Fruit fly (Drosophila melanogaster) whole organism, pupa: ENCODE data around the gene TyrR.

ENCODE experiments used
- CG10348 ChIP-seq: fragments of 200-800 bp; sonication (Bioruptor generic); IDR thresholded peaks from 2 replicates; pipeline ENCODE4 v1.3.6; 2022; ENCODE audit warnings: missing biosample characterization, missing genetic modification characterization
- CG12605 ChIP-seq: fragments of 200-800 bp; sonication (Bioruptor generic); IDR thresholded peaks from 2 replicates; pipeline ENCODE4 v1.3.6; 2022; ENCODE audit warnings: missing biosample characterization, missing genetic modification characterization
- CG13204 ChIP-seq: fragments of 200-800 bp; sonication (Bioruptor generic); optimal IDR thresholded peaks from 2 replicates; lab custom pipeline; 2018; ENCODE audit warnings: missing biosample characterization, mild to moderate bottlenecking, missing genetic modification characterization, moderate library complexity
- CG14655 ChIP-seq: fragments of 200-800 bp; sonication (Bioruptor generic); optimal IDR thresholded peaks from 3 replicates; lab custom pipeline; 2017; ENCODE audit warnings: mild to moderate bottlenecking, missing biosample characterization, missing genetic modification reagents, missing genetic modification characterization
- CG15710 ChIP-seq: fragments of 200-800 bp; sonication (Bioruptor generic); optimal IDR thresholded peaks from 2 replicates; lab custom pipeline; 2018; ENCODE audit warnings: missing biosample characterization, mild to moderate bottlenecking, missing genetic modification characterization, moderate library complexity
- CG17806 ChIP-seq: fragments of 200-800 bp; sonication (Bioruptor generic); optimal IDR thresholded peaks from 2 replicates; lab custom pipeline; 2018; ENCODE audit warnings: missing biosample characterization, mild to moderate bottlenecking, missing genetic modification characterization, moderate library complexity
- CG32121 ChIP-seq: fragments of 200-800 bp; sonication (Bioruptor generic); IDR thresholded peaks from 2 replicates; pipeline ENCODE4 v1.3.6; 2022; ENCODE audit warnings: missing biosample characterization, missing genetic modification characterization
- CG34367 ChIP-seq: fragments of 200-800 bp; sonication (Bioruptor generic); optimal IDR thresholded peaks from 2 replicates; lab custom pipeline; 2018; ENCODE audit warnings: missing biosample characterization, mild to moderate bottlenecking, missing genetic modification characterization
- CG4496 ChIP-seq: fragments of 200-800 bp; sonication (Bioruptor generic); IDR thresholded peaks from 3 replicates; pipeline ENCODE4 v1.3.6; 2022; ENCODE audit warnings: missing biosample characterization, missing genetic modification characterization
- CG8159 ChIP-seq: fragments of 200-800 bp; sonication (Bioruptor generic); optimal IDR thresholded peaks from 3 replicates; lab custom pipeline; 2018; ENCODE audit warnings: missing biosample characterization, mild to moderate bottlenecking, missing genetic modification characterization, moderate library complexity
- CG8301 ChIP-seq: fragments of 200-800 bp; sonication (Bioruptor generic); optimal IDR thresholded peaks from 2 replicates; lab custom pipeline; 2018; ENCODE audit warnings: missing biosample characterization, mild to moderate bottlenecking, missing genetic modification characterization
- CG9948 ChIP-seq: fragments of 200-800 bp; sonication (Bioruptor generic); optimal IDR thresholded peaks from 2 replicates; lab custom pipeline; 2018; ENCODE audit warnings: missing biosample characterization, mild to moderate bottlenecking, missing genetic modification characterization, moderate library complexity
- D1 ChIP-seq: fragments of 200-800 bp; sonication (Bioruptor generic); optimal IDR thresholded peaks from 2 replicates; lab custom pipeline; 2018; ENCODE audit warnings: missing biosample characterization, mild to moderate bottlenecking, missing genetic modification characterization, moderate library complexity
- EcR ChIP-seq: fragments of 200-800 bp; sonication (Bioruptor generic); optimal IDR thresholded peaks from 3 replicates; lab custom pipeline; 2019; ENCODE audit warnings: missing biosample characterization, missing genetic modification characterization, mild to moderate bottlenecking, moderate library complexity, missing genetic modification reagents
- Ets98B ChIP-seq: fragments of 200-800 bp; sonication (Bioruptor generic); IDR thresholded peaks from 2 replicates; pipeline ENCODE4 v1.3.6; 2022; ENCODE audit warnings: missing biosample characterization, missing genetic modification characterization
- Pif1A ChIP-seq: fragments of 200-800 bp; sonication (Bioruptor generic); optimal IDR thresholded peaks from 3 replicates; lab custom pipeline; 2016; ENCODE audit warnings: missing biosample characterization, missing genetic modification characterization
- Pif1B ChIP-seq: fragments of 200-800 bp; sonication (Bioruptor generic); optimal IDR thresholded peaks from 3 replicates; lab custom pipeline; 2016; ENCODE audit warnings: missing biosample characterization, missing genetic modification characterization
- Snoo ChIP-seq: fragments of 200-800 bp; sonication (Bioruptor generic); optimal IDR thresholded peaks from 3 replicates; lab custom pipeline; 2017; ENCODE audit warnings: missing biosample characterization, mild to moderate bottlenecking, missing genetic modification characterization, inconsistent platforms
- fd96Ca ChIP-seq: fragments of 200-800 bp; sonication (Bioruptor generic); IDR thresholded peaks from 3 replicates; pipeline ENCODE4 v1.3.6; 2022; ENCODE audit warnings: missing biosample characterization, missing genetic modification characterization
- gl ChIP-seq: fragments of 200-800 bp; sonication (Bioruptor generic); optimal IDR thresholded peaks from 2 replicates; lab custom pipeline; 2018; ENCODE audit warnings: missing biosample characterization, mild to moderate bottlenecking, missing genetic modification characterization
- rn ChIP-seq: fragments of 200-800 bp; sonication (Bioruptor generic); IDR thresholded peaks from 2 replicates; pipeline ENCODE4 v1.3.6; 2022; ENCODE audit warnings: missing biosample characterization, missing genetic modification characterization

Gene TyrR

DNA sequence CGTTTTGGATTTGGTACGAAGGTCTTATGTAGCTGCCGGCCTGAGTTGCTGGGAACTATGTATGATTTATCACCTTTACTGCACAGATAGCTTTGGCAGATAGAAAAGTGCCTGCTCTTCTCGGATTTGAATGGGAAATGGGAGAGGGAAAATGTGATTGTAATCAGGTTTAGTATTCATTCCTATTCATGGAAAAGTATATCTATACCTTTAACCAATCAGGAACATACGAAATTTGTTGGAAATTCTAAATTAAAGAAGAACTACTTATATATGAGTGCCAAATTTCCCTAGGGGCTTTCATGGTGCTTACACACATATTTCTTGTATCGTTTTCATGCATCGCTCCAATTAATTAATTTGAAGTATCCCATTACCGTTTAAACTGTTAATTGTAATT, 38.0 kb downstream of the TyrR start, which contains the start of gene Atg8b:
Gene Atg8b (minus strand): TSS at position 101 of the 400 bp plus-strand sequence.
- TF ChIP-seq CG34367 (tag; lab: Kevin White, UChicago) (no peak), Snoo (no peak), D1 (tag; lab: Kevin White, UChicago) (no peak), Pif1A (GFP tag; lab: Kevin White, UChicago) (no peak), CG17806 (tag; lab: Kevin White, UChicago) (no peak)

DNA sequence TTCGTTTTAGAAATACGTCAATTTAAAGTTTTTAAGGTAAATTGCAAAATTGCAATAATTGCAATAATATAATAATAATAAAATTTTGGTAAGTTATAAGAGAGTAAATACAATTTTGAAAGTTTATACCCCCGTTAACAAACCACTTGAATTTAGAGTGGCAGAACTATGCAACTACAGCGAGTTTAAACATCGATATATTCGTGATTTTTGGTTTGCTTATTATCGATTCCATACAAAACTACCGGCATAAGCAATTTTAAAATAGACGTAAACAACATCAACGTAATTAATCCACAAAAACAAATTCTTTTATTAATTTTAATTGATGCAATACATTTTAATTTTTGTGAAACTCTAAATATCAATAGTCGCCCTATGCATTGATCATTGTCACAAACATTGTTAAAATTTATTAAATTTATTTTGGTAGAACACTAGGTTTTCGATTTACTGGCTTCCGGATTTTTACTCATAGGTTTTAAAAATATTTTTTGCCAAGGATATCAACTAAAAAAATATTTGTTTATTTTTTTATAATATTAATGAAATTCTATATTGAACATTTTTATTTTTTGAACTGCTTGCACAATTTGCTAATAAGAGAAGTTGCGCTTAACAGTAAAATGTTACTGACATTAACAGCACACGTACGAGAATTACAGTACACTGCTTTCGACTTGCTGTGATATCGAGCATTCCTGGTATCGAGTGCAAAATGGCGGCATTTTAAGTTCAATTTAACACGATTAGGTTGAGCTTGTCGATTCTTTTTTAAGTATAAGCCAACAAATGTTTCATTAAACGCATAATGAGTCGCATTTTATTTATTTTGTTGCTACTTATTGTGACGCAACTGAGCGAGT, 44.0 kb downstream of the TyrR start, which contains the start of gene Pxt:
Gene Pxt (plus strand): TSS at position 695 of the 866 bp plus-strand sequence.
- TF ChIP-seq fd96Ca (no peak), CG17806 (tag; lab: Kevin White, UChicago) (no peak), Ets98B (GFP tag; lab: Robert Waterston, UW) (no peak), Pif1B (GFP tag; lab: Kevin White, UChicago) (peak; percentile 17), D1 (tag; lab: Kevin White, UChicago) (peak; percentile 60)

DNA sequence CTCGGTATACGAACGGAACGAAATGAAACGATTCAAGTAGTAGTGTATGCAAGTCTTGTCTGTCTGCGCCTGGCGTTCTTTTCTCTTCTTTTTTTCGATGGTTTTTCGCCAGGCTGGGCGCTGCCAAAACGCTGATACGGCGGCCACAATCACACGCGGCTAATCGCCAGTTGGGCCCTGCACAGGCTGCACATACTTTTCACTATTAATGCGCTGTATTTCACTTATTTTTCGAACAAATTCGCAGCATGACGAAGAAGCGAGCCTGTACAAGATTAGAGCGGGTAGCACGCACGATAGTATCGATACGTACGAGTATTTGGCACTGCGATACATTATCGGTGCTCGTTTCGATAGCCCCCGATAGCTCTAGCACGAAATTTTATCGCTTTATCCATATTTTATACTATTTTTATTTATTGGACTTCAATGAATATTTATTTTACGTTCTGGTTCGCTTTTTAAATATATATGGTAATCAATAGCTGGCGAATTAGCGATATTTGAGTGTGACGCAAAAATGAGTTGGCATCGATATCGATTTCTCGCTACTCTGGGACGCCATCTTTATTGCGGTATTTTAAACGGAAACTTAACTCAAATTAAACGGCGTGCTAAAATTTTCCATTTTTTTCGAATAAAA, 44.8 kb downstream of the TyrR start, which contains the start of gene osa:
Gene osa (minus strand): TSS at position 300 of the 643 bp plus-strand sequence.
- TF ChIP-seq Pif1B (GFP tag; lab: Kevin White, UChicago) (peak; percentile 50), CG17806 (tag; lab: Kevin White, UChicago) (no peak), EcR (peak; percentile 3)

DNA sequence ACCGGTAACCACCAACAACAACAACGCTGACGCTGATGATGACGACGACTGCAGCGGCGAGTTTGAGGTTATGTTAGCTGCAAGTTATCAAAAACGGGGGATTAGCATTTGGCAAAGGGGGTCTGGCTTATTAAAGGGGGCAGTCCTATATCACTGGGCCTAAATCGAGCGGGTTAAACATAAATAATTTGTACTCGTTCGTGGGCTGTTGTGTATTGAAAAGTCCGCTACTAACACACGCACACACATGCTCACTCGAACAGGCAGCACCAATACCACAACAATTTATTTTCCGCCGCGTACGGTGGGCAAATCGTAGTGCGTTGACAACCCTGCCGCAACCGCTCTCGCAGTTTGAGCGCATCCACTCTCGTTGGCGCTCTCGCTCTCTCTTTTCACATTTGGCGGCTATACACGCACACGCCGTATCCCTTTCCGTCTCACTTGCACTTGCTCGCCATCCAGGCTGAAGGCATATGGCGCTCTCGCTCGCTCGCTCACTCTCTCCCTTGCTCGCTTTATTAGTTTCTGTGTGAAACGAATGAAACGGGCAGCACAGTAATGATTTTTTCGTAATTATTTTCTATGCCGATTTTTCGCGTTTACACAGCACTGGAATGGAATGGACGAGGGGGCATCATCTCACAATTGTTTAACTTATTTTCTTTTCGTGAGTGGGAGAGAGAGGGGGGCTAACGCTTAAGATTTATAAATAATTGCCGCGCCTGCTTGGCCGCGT, 46.0 kb downstream of the TyrR start:
- TF ChIP-seq CG8301 (tag; lab: Kevin White, UChicago) (peak; percentile 3), D1 (tag; lab: Kevin White, UChicago) (no peak), Pif1B (GFP tag; lab: Kevin White, UChicago) (peak; percentile 48), Pif1A (GFP tag; lab: Kevin White, UChicago) (peak; percentile 33), CG34367 (tag; lab: Kevin White, UChicago) (no peak), EcR (peak; percentile 73), CG8159 (tag; lab: Kevin White, UChicago) (peak; percentile 31), Snoo (peak; percentile 24), CG13204 (peak; percentile 72), CG10348 (no peak), CG9948 (tag; lab: Kevin White, UChicago) (no peak), CG4496 (GFP tag; lab: Robert Waterston, UW) (no peak), gl (no peak), CG14655 (GFP tag; lab: Kevin White, UChicago) (no peak), CG15710 (tag; lab: Kevin White, UChicago) (peak; percentile 17), rn (no peak), CG12605 (no peak), CG17806 (tag; lab: Kevin White, UChicago) (no peak), fd96Ca (no peak)

DNA sequence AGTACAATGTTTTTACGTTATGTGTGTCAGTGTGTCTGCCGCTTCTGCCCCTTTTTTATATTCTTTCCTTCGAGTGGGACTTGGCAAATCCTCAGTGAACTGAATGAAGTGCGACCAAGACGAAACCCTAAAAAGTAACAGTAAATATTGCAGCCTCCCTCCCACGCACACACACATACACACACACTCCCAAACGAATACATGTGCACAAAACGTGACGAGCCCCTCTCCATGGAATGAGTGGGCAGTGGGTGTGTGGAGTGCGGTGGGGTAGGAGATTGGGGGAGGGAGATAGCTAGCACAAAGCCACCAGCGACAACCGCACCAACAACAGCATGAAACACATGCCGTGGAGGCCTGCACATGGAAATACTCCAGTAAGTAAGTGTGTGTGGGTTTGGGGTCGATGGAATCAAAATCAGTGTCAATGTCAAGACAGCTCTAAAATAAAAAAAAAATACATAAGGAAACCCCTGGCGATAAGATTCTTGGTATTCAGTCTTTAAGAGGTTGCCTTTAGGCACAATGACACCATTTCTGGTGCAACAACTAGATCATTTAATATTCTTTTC, 48.1 kb downstream of the TyrR start:
- no peak for TF ChIP-seq CG14655 (GFP tag; lab: Kevin White, UChicago)
- TF ChIP-seq CG4496 (GFP tag; lab: Robert Waterston, UW) = 0 out of 3 replicates have a peak, but pooled peaks have one; percentile 17
- TF ChIP-seq EcR = peak; percentile 97
- TF ChIP-seq CG13204 = peak; percentile 73

DNA sequence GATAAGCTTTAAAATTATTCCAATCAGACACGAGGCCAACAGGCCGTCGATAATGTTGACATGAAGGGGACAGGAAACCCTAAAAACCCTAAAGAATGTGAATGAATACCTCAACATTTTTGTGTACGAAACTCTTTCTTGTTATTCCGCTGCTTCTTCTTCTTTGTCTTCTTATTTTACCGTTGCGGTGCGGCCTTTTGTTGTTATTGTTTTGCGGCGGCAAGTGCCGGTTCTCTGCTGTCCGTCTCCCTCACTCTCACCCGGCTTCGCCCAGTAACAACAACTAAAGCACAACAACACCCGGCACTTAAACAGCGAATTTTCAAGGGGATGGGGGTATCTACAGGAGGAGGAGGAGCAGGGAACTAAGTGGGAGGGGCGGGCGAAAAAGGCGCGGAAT, 48.6 kb downstream of the TyrR start:
- TF ChIP-seq CG8301 (tag; lab: Kevin White, UChicago) = no peak
- no peak for TF ChIP-seq Pif1A (GFP tag; lab: Kevin White, UChicago)
- no peak for TF ChIP-seq CG13204
- TF ChIP-seq CG4496 (GFP tag; lab: Robert Waterston, UW) = no peak
- TF ChIP-seq CG9948 (tag; lab: Kevin White, UChicago) = no peak
- no peak for TF ChIP-seq CG34367 (tag; lab: Kevin White, UChicago)
- no peak for TF ChIP-seq rn
- no peak for TF ChIP-seq Ets98B (GFP tag; lab: Robert Waterston, UW)
- TF ChIP-seq EcR = no peak
- TF ChIP-seq CG10348 = no peak
- TF ChIP-seq fd96Ca = no peak
- no peak for TF ChIP-seq CG17806 (tag; lab: Kevin White, UChicago)
- TF ChIP-seq CG32121 (GFP tag; lab: Robert Waterston, UW) = no peak
- no peak for TF ChIP-seq Pif1B (GFP tag; lab: Kevin White, UChicago)
- TF ChIP-seq D1 (tag; lab: Kevin White, UChicago) = no peak
- TF ChIP-seq Snoo = no peak
- no peak for TF ChIP-seq CG14655 (GFP tag; lab: Kevin White, UChicago)
- TF ChIP-seq CG15710 (tag; lab: Kevin White, UChicago) = no peak
